Worm (Caenorhabditis elegans) whole organism, L2 larva: Measurements from ENCODE around the gene sra-7.

Experiments
- C34F6.9 ChIP-seq: fragments of 150-350 bp; optimal IDR thresholded peaks from 2 replicates; lab custom pipeline; 2014; ENCODE audit warnings: missing biosample characterization, missing genetic modification characterization
- F13H6.1 ChIP-seq: sonication (generic microtip); optimal IDR thresholded peaks from 2 replicates; lab custom pipeline; 2016; ENCODE audit warnings: missing genetic modification characterization, missing compliant biosample characterization
- R02D3.7 ChIP-seq: fragments of 150-350 bp; optimal IDR thresholded peaks from 2 replicates; lab custom pipeline; 2014; ENCODE audit warnings: missing biosample characterization, missing genetic modification characterization
- alr-1 ChIP-seq: fragments of 150-350 bp; optimal IDR thresholded peaks from 2 replicates; lab custom pipeline; 2014; ENCODE audit warnings: missing biosample characterization, missing genetic modification characterization
- aly-2 ChIP-seq: fragments of 150-350 bp; optimal IDR thresholded peaks from 2 replicates; lab custom pipeline; 2014; ENCODE audit warnings: missing biosample characterization, missing genetic modification characterization
- ama-1 ChIP-seq: fragments of 150-350 bp; optimal IDR thresholded peaks from 2 replicates; lab custom pipeline; 2018; ENCODE audit warnings: inconsistent platforms
- blmp-1 ChIP-seq: sonication (generic microtip); optimal IDR thresholded peaks from 2 replicates; lab custom pipeline; 2017; ENCODE audit warnings: missing genetic modification characterization, mild to moderate bottlenecking, missing compliant biosample characterization, antibody characterized with exemption, moderate library complexity; ENCODE audit not compliant: insufficient read depth
- ceh-16 ChIP-seq: fragments of 150-350 bp; optimal IDR thresholded peaks from 2 replicates; lab custom pipeline; 2014; ENCODE audit warnings: missing biosample characterization, missing genetic modification characterization
- ceh-82 ChIP-seq: fragments of 150-350 bp; optimal IDR thresholded peaks from 2 replicates; lab custom pipeline; 2014; ENCODE audit warnings: missing biosample characterization, missing genetic modification characterization
- crh-2 ChIP-seq: sonication (generic microtip); optimal IDR thresholded peaks from 2 replicates; lab custom pipeline; 2017; ENCODE audit warnings: missing biosample characterization, missing genetic modification characterization
- dmd-4 ChIP-seq: sonication (generic microtip); optimal IDR thresholded peaks from 2 replicates; lab custom pipeline; 2017; ENCODE audit warnings: missing biosample characterization, missing genetic modification characterization
- egl-27 ChIP-seq: sonication (generic microtip); optimal IDR thresholded peaks from 3 replicates; lab custom pipeline; 2017; ENCODE audit warnings: missing biosample characterization, missing genetic modification reagents, missing genetic modification characterization
- elt-1 ChIP-seq: fragments of 150-350 bp; optimal IDR thresholded peaks from 2 replicates; lab custom pipeline; 2014; ENCODE audit warnings: missing biosample characterization, missing genetic modification characterization
- fos-1 ChIP-seq: fragments of 150-350 bp; optimal IDR thresholded peaks from 2 replicates; lab custom pipeline; 2014; ENCODE audit warnings: missing biosample characterization, missing genetic modification characterization
- gmeb-1 ChIP-seq: fragments of 150-350 bp; optimal IDR thresholded peaks from 2 replicates; lab custom pipeline; 2014; ENCODE audit warnings: missing biosample characterization, missing genetic modification characterization
- lin-11 ChIP-seq: fragments of 150-350 bp; sonication (generic microtip); optimal IDR thresholded peaks from 2 replicates; lab custom pipeline; 2014; ENCODE audit warnings: missing biosample characterization, missing genetic modification characterization, inconsistent platforms, mixed read lengths
- lin-13 ChIP-seq: fragments of 150-350 bp; optimal IDR thresholded peaks from 2 replicates; lab custom pipeline; 2014; ENCODE audit warnings: missing biosample characterization, missing genetic modification reagents, missing genetic modification characterization
- lsy-2 ChIP-seq, 2 experiments: fragments of 150-350 bp in 1 of 2; sonication (generic microtip) in 1 of 2; optimal IDR thresholded peaks; 2 replicates each; lab custom pipeline; 2014 to 2017; ENCODE audit warnings: missing biosample characterization in 2 of 2, missing genetic modification characterization in 2 of 2
- mab-5 ChIP-seq: fragments of 150-350 bp; optimal IDR thresholded peaks from 2 replicates; lab custom pipeline; 2014; ENCODE audit warnings: missing biosample characterization, missing genetic modification characterization
- mdl-1 ChIP-seq, 2 experiments: fragments of 150-350 bp in 1 of 2; sonication (generic microtip) in 1 of 2; optimal IDR thresholded peaks; 2 replicates each; lab custom pipeline; 2017; ENCODE audit warnings: missing biosample characterization in 2 of 2, missing genetic modification characterization in 2 of 2
- nhr-10 ChIP-seq: sonication (generic microtip); optimal IDR thresholded peaks from 2 replicates; lab custom pipeline; 2017; ENCODE audit warnings: missing biosample characterization, missing genetic modification characterization
- nhr-11 ChIP-seq: fragments of 150-350 bp; optimal IDR thresholded peaks from 2 replicates; lab custom pipeline; 2014; ENCODE audit warnings: missing biosample characterization, missing genetic modification characterization
- nhr-12 ChIP-seq: fragments of 150-350 bp; optimal IDR thresholded peaks from 2 replicates; lab custom pipeline; 2014; ENCODE audit warnings: missing biosample characterization, missing genetic modification characterization
- nhr-129 ChIP-seq: fragments of 150-350 bp; optimal IDR thresholded peaks from 2 replicates; lab custom pipeline; 2014; ENCODE audit warnings: missing biosample characterization, missing genetic modification characterization
- nhr-21 ChIP-seq: fragments of 150-350 bp; optimal IDR thresholded peaks from 2 replicates; lab custom pipeline; 2014; ENCODE audit warnings: missing biosample characterization, missing genetic modification characterization
- nhr-23 ChIP-seq: fragments of 150-350 bp; optimal IDR thresholded peaks from 2 replicates; lab custom pipeline; 2014; ENCODE audit warnings: missing biosample characterization, missing genetic modification reagents, missing genetic modification characterization
- nhr-25 ChIP-seq: fragments of 150-350 bp; sonication (generic microtip); optimal IDR thresholded peaks from 3 replicates; lab custom pipeline; 2014; ENCODE audit warnings: missing biosample characterization, missing genetic modification characterization
- nhr-6 ChIP-seq: fragments of 150-350 bp; optimal IDR thresholded peaks from 2 replicates; lab custom pipeline; 2014; ENCODE audit warnings: missing biosample characterization, missing genetic modification characterization
- nhr-77 ChIP-seq: fragments of 150-350 bp; optimal IDR thresholded peaks from 2 replicates; lab custom pipeline; 2014; ENCODE audit warnings: missing biosample characterization, missing genetic modification characterization
- sma-3 ChIP-seq: sonication (generic microtip); optimal IDR thresholded peaks from 2 replicates; lab custom pipeline; 2016; ENCODE audit warnings: missing genetic modification reagents, missing genetic modification characterization, missing compliant biosample characterization
- sma-9 ChIP-seq, 2 experiments: fragments of 150-350 bp in 1 of 2; sonication (generic microtip) in 1 of 2; optimal IDR thresholded peaks; 2 replicates each; lab custom pipeline; 2014 to 2016; ENCODE audit warnings: missing genetic modification characterization in 2 of 2, mild to moderate bottlenecking in 1 of 2, missing biosample characterization in 1 of 2, missing compliant biosample characterization in 1 of 2, missing genetic modification reagents in 1 of 2, moderate library complexity in 1 of 2
- unc-39 ChIP-seq: fragments of 150-350 bp; optimal IDR thresholded peaks from 2 replicates; lab custom pipeline; 2014; ENCODE audit warnings: missing biosample characterization, missing genetic modification characterization
- unc-55 ChIP-seq: fragments of 150-350 bp; sonication (generic microtip); optimal IDR thresholded peaks from 3 replicates; lab custom pipeline; 2014; ENCODE audit warnings: missing biosample characterization, missing genetic modification reagents, missing genetic modification characterization
- unc-62 ChIP-seq: fragments of 150-350 bp; optimal IDR thresholded peaks from 2 replicates; lab custom pipeline; 2014; ENCODE audit warnings: missing biosample characterization, missing genetic modification reagents, missing genetic modification characterization
- zag-1 ChIP-seq: fragments of 150-350 bp; optimal IDR thresholded peaks from 2 replicates; lab custom pipeline; 2014; ENCODE audit warnings: missing biosample characterization, missing genetic modification characterization
- ztf-4 ChIP-seq: fragments of 150-350 bp; optimal IDR thresholded peaks from 2 replicates; lab custom pipeline; 2014; ENCODE audit warnings: missing biosample characterization, missing genetic modification characterization

The sra-7 gene

ce11 chrII:9573412-9573811 lies 28.9 kb downstream of the sra-7 start:
- TF ChIP-seq zag-1 (no peak), nhr-77 (tag; lab: Kevin White, UChicago) (no peak), ztf-4 (no peak), nhr-25 (tag; lab: Kevin White, UChicago) (peak; percentile 4), nhr-21 (tag; lab: Kevin White, UChicago) (peak; percentile 31), R02D3.7 (tag; lab: Kevin White, UChicago) (no peak), ama-1 (no peak), nhr-129 (tag; lab: Kevin White, UChicago) (peak; percentile 17)

ce11 chrII:9574406-9574805 lies 29.9 kb downstream of the sra-7 start:
- TF ChIP-seq ceh-82 (tag; lab: Kevin White, UChicago) (no peak), nhr-129 (tag; lab: Kevin White, UChicago) (peak; percentile 8), lsy-2 (tag; optimal IDR thresholded peaks at IDR 0.05; lab: Kevin White, UChicago) (no peak)

- no peak for TF ChIP-seq ztf-4
These were observed 31.2 kb downstream of the sra-7 start, which contains the start of gene exc-7 for ce11 chrII:9575670-9576069. Gene exc-7, plus strand, starts transcription at chrII:9575970.

- TF ChIP-seq alr-1 (tag; lab: Kevin White, UChicago), result no peak
- no peak for TF ChIP-seq nhr-21 (tag; lab: Kevin White, UChicago)
- peak; percentile 14 for TF ChIP-seq crh-2 (tag; lab: Kevin White, UChicago)
- TF ChIP-seq elt-1 (tag; lab: Kevin White, UChicago), result no peak
- no peak for TF ChIP-seq unc-39 (tag; lab: Kevin White, UChicago)
- TF ChIP-seq mab-5 (tag; lab: Kevin White, UChicago), result peak; percentile 74
- no peak for TF ChIP-seq nhr-23 (tag; lab: Kevin White, UChicago)
These were observed 32.2 kb downstream of the sra-7 start for ce11 chrII:9576707-9577106.

ce11 chrII:9577630-9578029 lies 33.1 kb downstream of the sra-7 start:
- TF ChIP-seq F13H6.1 (tag; lab: Kevin White, UChicago) (peak; percentile 6), lin-11 (no peak)

ce11 chrII:9583461-9583860 lies 39.0 kb downstream of the sra-7 start, which contains the start of gene wee-1.1:
Gene wee-1.1, minus strand, starts transcription at chrII:9583561.
- no peak for TF ChIP-seq unc-39 (tag; lab: Kevin White, UChicago)
- no peak for TF ChIP-seq blmp-1 (tag; lab: Kevin White, UChicago)
- no peak for TF ChIP-seq crh-2 (tag; lab: Kevin White, UChicago)
- no peak for TF ChIP-seq nhr-11
- no peak for TF ChIP-seq zag-1
- no peak for TF ChIP-seq fos-1 (tag; lab: Kevin White, UChicago)
- no peak for TF ChIP-seq nhr-12
- TF ChIP-seq ztf-4, result no peak
- TF ChIP-seq unc-62, result no peak
- no peak for TF ChIP-seq sma-9 (GFP tag; optimal IDR thresholded peaks at IDR 0.05; lab: Kevin White, UChicago)
- TF ChIP-seq sma-9 (tag; optimal IDR thresholded peaks at IDR 0.05; lab: Kevin White, UChicago), result no peak
- no peak for TF ChIP-seq C34F6.9 (tag; lab: Kevin White, UChicago)
- TF ChIP-seq ama-1, result no peak
- no peak for TF ChIP-seq dmd-4
- no peak for TF ChIP-seq nhr-21 (tag; lab: Kevin White, UChicago)
- TF ChIP-seq alr-1 (tag; lab: Kevin White, UChicago), result no peak
- no peak for TF ChIP-seq lin-11
- TF ChIP-seq egl-27, result no peak
- no peak for TF ChIP-seq R02D3.7 (tag; lab: Kevin White, UChicago)

ce11 chrII:9586734-9587209 lies 42.3 kb downstream of the sra-7 start, which contains the start of gene ugt-58:
Gene ugt-58, minus strand, starts transcription at chrII:9586784.
- TF ChIP-seq fos-1 (tag; lab: Kevin White, UChicago) (peak; percentile 37), ceh-16 (tag; lab: Kevin White, UChicago) (no peak), gmeb-1 (tag; lab: Kevin White, UChicago) (peak; percentile 36), unc-39 (tag; lab: Kevin White, UChicago) (no peak), ceh-82 (tag; lab: Kevin White, UChicago) (no peak), ama-1 (no peak), blmp-1 (tag; lab: Kevin White, UChicago) (peak; percentile 25), lin-13 (GFP tag; lab: Kevin White, UChicago) (no peak), nhr-12 (no peak), sma-3 (GFP tag; lab: Kevin White, UChicago) (peak; percentile 50), alr-1 (tag; lab: Kevin White, UChicago) (no peak), R02D3.7 (tag; lab: Kevin White, UChicago) (no peak), unc-62 (no peak), nhr-11 (no peak), mdl-1 (tag; optimal IDR thresholded peaks at IDR 0.05; lab: Kevin White, UChicago) (no peak), nhr-25 (tag; lab: Kevin White, UChicago) (peak; percentile 64), nhr-77 (tag; lab: Kevin White, UChicago) (no peak), sma-9 (GFP tag; optimal IDR thresholded peaks at IDR 0.05; lab: Kevin White, UChicago) (peak; percentile 65), sma-9 (tag; optimal IDR thresholded peaks at IDR 0.05; lab: Kevin White, UChicago) (no peak), aly-2 (tag; lab: Kevin White, UChicago) (no peak), zag-1 (no peak), F13H6.1 (tag; lab: Kevin White, UChicago) (no peak), nhr-21 (tag; lab: Kevin White, UChicago) (peak; percentile 9), elt-1 (tag; lab: Kevin White, UChicago) (no peak), crh-2 (tag; lab: Kevin White, UChicago) (no peak), nhr-6 (tag; lab: Kevin White, UChicago) (no peak), nhr-23 (tag; lab: Kevin White, UChicago) (no peak), unc-55 (GFP tag; lab: Kevin White, UChicago) (no peak), nhr-10 (no peak)
